Fruit fly (Drosophila melanogaster): ENCODE results near the gene GatA.

- TF ChIP-seq Mnt (GFP tag; optimal IDR thresholded peaks at IDR 0.05), result no peak
- no peak for TF ChIP-seq ovo (GFP tag; optimal IDR thresholded peaks at IDR 0.05)
- no peak for TF ChIP-seq cic (GFP tag; optimal IDR thresholded peaks at IDR 0.05)
Measured at dm6 chr3R:19074207-19074606, 45.5 kb upstream of the GatA start.

Data from whole organism, adult.